Worm (Caenorhabditis elegans) whole organism, L4/young adult: Measurements from ENCODE around the gene srh-207.
"Not testable (repeated sequence)": the region's sequence is repeated elsewhere in the genome, so short reads cannot be mapped to it uniquely, and the experiment has no call there.

Source experiments
- W03F9.2 ChIP-seq: fragments of 150-350 bp; optimal IDR thresholded peaks from 2 replicates; lab custom pipeline; 2014; ENCODE audit warnings: missing biosample characterization, missing genetic modification characterization
- dao-5 ChIP-seq: sonication (generic microtip); optimal IDR thresholded peaks from 2 replicates; lab custom pipeline; 2016; ENCODE audit warnings: missing genotype, missing genetic modification characterization, moderate library complexity, missing compliant biosample characterization
- him-1 ChIP-seq: sonication (generic microtip); optimal IDR thresholded peaks from 2 replicates; lab custom pipeline; 2016; ENCODE audit warnings: missing genotype, missing genetic modification reagents, missing genetic modification characterization, missing compliant biosample characterization

srh-207 gene

ce11 chrV:18410142-18410541 is at the start of gene srh-207:
srh-207 (minus strand) TSS chrV:18410242.
- TF ChIP-seq W03F9.2 (tag; lab: Kevin White, UChicago) = no peak
- no peak for TF ChIP-seq dao-5 (tag; lab: Kevin White, UChicago)
- TF ChIP-seq him-1 = no peak

ce11 chrV:18456574-18456973 is 46.5 kb upstream of the srh-207 start, which contains the start of gene ZK228.10:
ZK228.10 (plus strand) TSS chrV:18456874.
- TF ChIP-seq him-1 (no peak), dao-5 (tag; lab: Kevin White, UChicago) (no peak), W03F9.2 (tag; lab: Kevin White, UChicago) (no peak)

ce11 chrV:18444118-18444517 is 34.1 kb upstream of the srh-207 start, which contains the start of gene ZK228.1:
ZK228.1 (plus strand) TSS chrV:18444418.
- TF ChIP-seq W03F9.2 (tag; lab: Kevin White, UChicago) (no peak), dao-5 (tag; lab: Kevin White, UChicago) (no peak), him-1 (no peak)

ce11 chrV:18439469-18439868 is 29.4 kb upstream of the srh-207 start, which contains the start of gene ZK262.9:
ZK262.9 (plus strand) TSS chrV:18439769.
- not testable (repeated sequence) for TF ChIP-seq W03F9.2 (tag; lab: Kevin White, UChicago); dao-5 (tag; lab: Kevin White, UChicago); him-1

ce11 chrV:18438081-18438480 is 28.0 kb upstream of the srh-207 start, which contains the start of gene ZK262.8:
ZK262.8 (plus strand) TSS chrV:18438381.
- TF ChIP-seq W03F9.2 (tag; lab: Kevin White, UChicago) (no peak), him-1 (no peak), dao-5 (tag; lab: Kevin White, UChicago) (no peak)

DNA sequence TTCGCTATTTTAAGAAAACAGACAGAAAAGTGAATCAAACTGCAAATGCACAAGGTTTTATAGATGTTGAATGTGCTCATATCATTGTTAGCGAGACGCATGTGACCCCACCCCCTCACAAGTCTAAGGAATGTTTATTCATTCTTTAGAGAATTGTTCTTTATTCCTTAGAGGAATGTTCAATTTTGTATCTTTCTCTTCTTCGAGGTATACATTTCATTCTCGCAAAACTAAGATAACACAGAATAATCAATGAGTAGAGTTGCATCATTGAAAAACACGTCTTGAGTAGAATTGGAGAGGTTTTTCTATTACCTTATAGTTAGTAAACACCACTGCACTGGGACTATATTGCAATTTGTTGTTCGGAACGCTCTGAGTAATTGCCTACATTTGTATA is 24.9 kb upstream of the srh-207 start, which contains the start of gene ZK262.20:
Gene ZK262.20, minus strand, starts transcription at position 101 of the 400 bp plus-strand sequence.
- no peak for TF ChIP-seq W03F9.2 (tag; lab: Kevin White, UChicago)
- no peak for TF ChIP-seq him-1
- TF ChIP-seq dao-5 (tag; lab: Kevin White, UChicago) = no peak

- no peak for TF ChIP-seq W03F9.2 (tag; lab: Kevin White, UChicago)
- TF ChIP-seq him-1 = no peak
- TF ChIP-seq dao-5 (tag; lab: Kevin White, UChicago) = no peak
Measured at ce11 chrV:18431450-18431849, 21.4 kb upstream of the srh-207 start, which contains the start of gene srw-82. srw-82 (plus strand) TSS chrV:18431750.

DNA sequence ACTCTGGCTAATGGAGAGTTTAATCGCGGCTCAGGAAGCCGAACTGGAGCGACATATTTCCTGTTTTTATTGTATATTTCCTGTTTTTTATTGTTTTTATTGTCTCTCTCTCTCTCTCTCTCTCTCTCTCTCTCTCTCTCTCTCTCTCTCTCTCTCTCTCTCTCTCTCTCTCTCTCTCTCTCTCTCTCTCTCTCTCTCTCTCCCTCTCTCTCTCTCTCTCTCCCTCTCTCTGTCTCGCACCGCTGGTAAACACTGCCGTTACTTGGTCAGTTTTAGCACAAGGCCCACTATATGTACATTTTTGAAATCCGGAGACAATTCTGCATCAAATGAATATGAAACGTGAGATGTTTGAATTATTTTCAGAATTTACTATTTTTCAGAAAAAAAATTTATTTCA is 20.8 kb upstream of the srh-207 start:
- TF ChIP-seq W03F9.2 (tag; lab: Kevin White, UChicago) = no peak

ce11 chrV:18426280-18426679 is 16.2 kb upstream of the srh-207 start, which contains the start of gene srw-83:
srw-83 (plus strand) TSS chrV:18426580.
- TF ChIP-seq him-1 = no peak
- no peak for TF ChIP-seq W03F9.2 (tag; lab: Kevin White, UChicago)
- TF ChIP-seq dao-5 (tag; lab: Kevin White, UChicago) = no peak

DNA sequence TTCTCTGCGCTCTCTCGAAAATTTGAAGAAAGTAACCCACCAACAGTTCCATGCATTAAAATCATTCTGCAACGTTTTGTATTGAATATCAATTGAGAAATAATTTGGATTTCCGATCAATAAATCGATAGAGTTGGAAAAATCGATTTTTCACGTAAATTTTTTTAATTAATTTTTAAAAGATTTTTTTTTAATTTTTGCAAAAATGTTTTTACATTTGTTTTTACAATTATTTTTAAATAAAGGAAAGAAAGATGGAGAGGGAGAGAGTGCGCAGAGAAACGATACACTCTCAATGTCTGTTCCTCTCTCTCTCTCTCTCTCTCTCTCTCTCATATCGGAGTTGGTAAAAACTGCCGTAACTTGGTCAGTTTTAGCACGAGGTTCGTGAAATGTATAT is 15.5 kb upstream of the srh-207 start, which contains the start of gene ZK262.19:
Gene ZK262.19, minus strand, starts transcription at position 101 of the 400 bp plus-strand sequence.
- TF ChIP-seq dao-5 (tag; lab: Kevin White, UChicago) = no peak
- TF ChIP-seq him-1 = no peak
- TF ChIP-seq W03F9.2 (tag; lab: Kevin White, UChicago) = no peak

DNA sequence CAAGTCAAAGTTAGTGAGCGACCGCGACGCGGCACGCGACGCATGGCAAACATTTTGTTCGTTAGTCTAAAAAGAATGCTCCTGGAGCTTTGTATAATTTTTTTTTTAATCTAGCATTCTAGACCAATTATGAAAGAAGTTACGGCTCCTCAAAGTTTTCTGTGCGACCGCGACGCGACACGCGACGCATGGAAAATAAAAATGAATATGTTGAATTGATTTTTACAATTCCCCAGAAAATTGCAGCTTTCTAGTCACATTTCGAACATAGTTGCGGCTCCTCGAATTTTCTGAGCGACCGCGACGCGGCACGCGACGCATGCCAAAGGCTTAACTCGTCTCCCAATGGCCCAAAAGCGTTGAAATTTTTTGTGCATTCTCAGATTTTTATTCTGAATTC is 14.4 kb upstream of the srh-207 start, which contains the start of gene ZK262.4:
Gene ZK262.4, minus strand, starts transcription at position 101 of the 400 bp plus-strand sequence.
- TF ChIP-seq dao-5 (tag; lab: Kevin White, UChicago) = no peak
- TF ChIP-seq W03F9.2 (tag; lab: Kevin White, UChicago) = no peak
- no peak for TF ChIP-seq him-1

DNA sequence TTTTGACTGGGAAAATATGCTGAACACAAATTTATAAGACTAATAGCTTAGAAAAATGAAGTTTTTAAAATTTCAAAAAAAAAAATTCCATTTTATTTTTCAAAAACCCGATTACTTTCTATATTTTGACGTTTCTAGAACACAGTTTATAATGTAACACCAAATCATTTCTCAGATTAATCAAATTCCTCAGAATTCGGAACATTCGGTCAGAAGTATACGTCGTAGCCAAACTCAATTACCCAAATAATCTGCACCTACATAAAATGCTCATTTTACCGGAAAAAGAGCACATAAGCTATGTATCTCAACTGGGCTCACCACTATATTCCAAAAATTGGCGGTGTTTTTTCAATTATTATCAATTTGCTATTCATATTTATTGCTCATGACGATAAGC is 10.8 kb upstream of the srh-207 start, which contains the start of gene srj-26:
Gene srj-26, plus strand, starts transcription at position 301 of the 400 bp plus-strand sequence.
- TF ChIP-seq dao-5 (tag; lab: Kevin White, UChicago) = no peak
- no peak for TF ChIP-seq W03F9.2 (tag; lab: Kevin White, UChicago)
- TF ChIP-seq him-1 = no peak

DNA sequence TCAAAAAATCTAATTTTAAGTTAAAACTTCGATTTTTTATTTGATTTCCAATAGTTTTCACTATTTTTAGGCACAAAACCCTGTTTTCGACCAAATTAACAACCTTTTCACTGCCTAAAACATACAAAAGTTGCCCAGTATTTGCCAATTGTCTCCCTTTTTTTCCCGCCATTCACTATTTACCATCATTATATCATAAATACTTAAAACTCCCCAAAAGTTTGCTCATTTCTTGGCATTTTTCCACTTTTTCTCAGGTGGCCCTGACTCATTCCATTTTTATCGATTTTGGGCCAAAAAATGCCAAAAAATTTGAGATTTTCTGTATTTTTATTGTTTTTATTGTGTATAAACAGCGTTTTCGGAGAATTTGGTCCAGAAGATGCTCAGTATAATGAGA is 4.0 kb upstream of the srh-207 start, which contains the start of gene txt-8:
Gene txt-8, plus strand, starts transcription at position 301 of the 400 bp plus-strand sequence.
- no peak for TF ChIP-seq him-1
- no peak for TF ChIP-seq W03F9.2 (tag; lab: Kevin White, UChicago)
- TF ChIP-seq dao-5 (tag; lab: Kevin White, UChicago) = no peak

DNA sequence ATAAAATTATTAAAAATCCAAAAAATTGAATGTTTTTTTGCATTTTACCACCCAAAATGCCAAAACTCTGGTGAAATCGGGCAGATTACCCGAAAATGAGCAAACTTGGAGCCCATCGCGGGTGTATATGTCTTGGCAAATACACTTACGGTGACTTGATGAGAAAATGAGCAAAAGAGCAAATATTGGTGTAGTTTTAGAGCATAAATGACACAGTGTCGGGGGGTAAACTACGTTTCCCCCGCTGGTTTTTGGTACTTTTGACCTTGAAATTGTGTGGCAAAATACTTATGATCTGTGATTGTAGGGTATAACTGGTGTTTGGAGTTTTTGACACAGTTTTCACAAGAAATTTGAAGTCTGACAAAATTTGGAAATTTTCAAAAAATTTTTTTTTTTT is 2.8 kb upstream of the srh-207 start, which contains the start of gene ZK262.2:
Gene ZK262.2, minus strand, starts transcription at position 101 of the 400 bp plus-strand sequence.
- no peak for TF ChIP-seq dao-5 (tag; lab: Kevin White, UChicago)
- no peak for TF ChIP-seq W03F9.2 (tag; lab: Kevin White, UChicago)
- no peak for TF ChIP-seq him-1
